Worm (Caenorhabditis elegans) whole organism, mixed stage, embryonic: ENCODE data around the gene sftb-2.

ENCODE experiments used
- blmp-1 ChIP-seq: fragments of 150-350 bp; optimal IDR thresholded peaks from 2 replicates; lab custom pipeline; 2014; ENCODE audit warnings: missing biosample characterization, missing genetic modification characterization
- cnd-1 ChIP-seq: fragments of 200-800 bp; sonication (Bioruptor generic); optimal IDR thresholded peaks from 2 replicates; lab custom pipeline; 2018; ENCODE audit warnings: mild to moderate bottlenecking, missing genetic modification characterization, missing compliant biosample characterization
- drap-1 ChIP-seq: fragments of 200-800 bp; sonication (Bioruptor generic); optimal IDR thresholded peaks from 3 replicates; lab custom pipeline; 2018; ENCODE audit warnings: mild to moderate bottlenecking, missing genetic modification characterization, missing compliant biosample characterization
- elt-1 ChIP-seq: sonication (generic microtip); optimal IDR thresholded peaks from 2 replicates; lab custom pipeline; 2017; ENCODE audit warnings: missing genetic modification characterization, mild to moderate bottlenecking, missing compliant biosample characterization, antibody characterized with exemption, moderate library complexity, borderline replicate concordance; ENCODE audit not compliant: insufficient read depth
- elt-3 ChIP-seq: fragments of 150-350 bp; optimal IDR thresholded peaks from 2 replicates; lab custom pipeline; 2014; ENCODE audit warnings: missing biosample characterization, missing genetic modification characterization
- lsy-2 ChIP-seq: fragments of 150-350 bp; optimal IDR thresholded peaks from 2 replicates; lab custom pipeline; 2014; ENCODE audit warnings: missing biosample characterization, missing genetic modification characterization
- mep-1 ChIP-seq: fragments of 150-350 bp; optimal IDR thresholded peaks from 2 replicates; lab custom pipeline; 2017; ENCODE audit warnings: missing biosample characterization, missing genetic modification reagents, missing genetic modification characterization, inconsistent platforms
- nhr-12 ChIP-seq: fragments of 150-350 bp; optimal IDR thresholded peaks from 2 replicates; lab custom pipeline; 2014; ENCODE audit warnings: missing biosample characterization, missing genetic modification characterization
- nhr-237 ChIP-seq: fragments of 150-350 bp; optimal IDR thresholded peaks from 2 replicates; lab custom pipeline; 2014; ENCODE audit warnings: missing biosample characterization, missing genetic modification characterization
- pha-4 ChIP-seq: fragments of 150-350 bp; optimal IDR thresholded peaks from 2 replicates; lab custom pipeline; 2018; ENCODE audit warnings: missing biosample characterization, missing genetic modification reagents, missing genetic modification characterization
- snpc-4 ChIP-seq: fragments of 150-350 bp; optimal IDR thresholded peaks from 2 replicates; lab custom pipeline; 2014; ENCODE audit warnings: missing biosample characterization, missing genetic modification characterization
- sptf-1 ChIP-seq: sonication (generic microtip); optimal IDR thresholded peaks from 2 replicates; lab custom pipeline; 2017; ENCODE audit warnings: mild to moderate bottlenecking, missing genetic modification characterization, moderate library complexity, missing compliant biosample characterization
- unc-62 ChIP-seq: fragments of 150-350 bp; optimal IDR thresholded peaks from 2 replicates; lab custom pipeline; 2014; ENCODE audit warnings: missing biosample characterization, missing genetic modification reagents, missing genetic modification characterization

- no peak for TF ChIP-seq sptf-1 (tag; lab: Kevin White, UChicago)
- peak; percentile 51 for TF ChIP-seq mep-1 (tag; lab: Kevin White, UChicago)
- TF ChIP-seq elt-1 (tag; lab: Kevin White, UChicago): no peak
- TF ChIP-seq elt-3 (tag; lab: Kevin White, UChicago): no peak
- no peak for TF ChIP-seq nhr-12 (tag; lab: Kevin White, UChicago)
- no peak for TF ChIP-seq unc-62 (GFP tag; lab: Kevin White, UChicago)
- no peak for TF ChIP-seq snpc-4 (tag; lab: Kevin White, UChicago)
- TF ChIP-seq blmp-1: no peak
- TF ChIP-seq drap-1: no peak
- peak; percentile 23 for TF ChIP-seq lsy-2 (tag; lab: Kevin White, UChicago)
- peak; percentile 49 for TF ChIP-seq nhr-237 (tag; lab: Kevin White, UChicago)
- TF ChIP-seq cnd-1 (tag; lab: Kevin White, UChicago): no peak
- TF ChIP-seq pha-4 (tag; lab: Kevin White, UChicago): peak; percentile 18
Measured at ce11 chrV:126610-127009, 1.4 kb upstream of the sftb-2 start, which contains the start of gene W03F9.1.
